Fruit fly (Drosophila melanogaster) whole organism, prepupa: ENCODE results near the gene Gba1b.

Source experiments
- Blimp-1 ChIP-seq: fragments of 200-800 bp; sonication (Bioruptor generic); optimal IDR thresholded peaks from 3 replicates; lab custom pipeline; 2017; ENCODE audit warnings: missing biosample characterization, missing genetic modification characterization, mild to moderate bottlenecking, moderate library complexity, missing genetic modification reagents
- CG8119 ChIP-seq: fragments of 200-800 bp; sonication (Bioruptor generic); IDR thresholded peaks from 3 replicates; pipeline ENCODE4 v1.3.6; 2022; ENCODE audit warnings: missing biosample characterization, missing genetic modification characterization
- Eip93F ChIP-seq: fragments of 200-800 bp; sonication (Bioruptor generic); optimal IDR thresholded peaks from 2 replicates; lab custom pipeline; 2016; ENCODE audit warnings: missing biosample characterization, mild to moderate bottlenecking, missing genetic modification characterization
- Gug ChIP-seq: fragments of 200-800 bp; sonication (Bioruptor generic); IDR thresholded peaks from 2 replicates; pipeline ENCODE4 v1.3.6; 2022; ENCODE audit warnings: missing biosample characterization, missing genetic modification characterization
- Hr39 ChIP-seq: fragments of 200-800 bp; sonication (Bioruptor generic); optimal IDR thresholded peaks from 2 replicates; lab custom pipeline; 2016; ENCODE audit warnings: missing biosample characterization, missing genetic modification characterization
- achi ChIP-seq: fragments of 200-800 bp; sonication (Bioruptor generic); optimal IDR thresholded peaks from 3 replicates; lab custom pipeline; 2016; ENCODE audit warnings: missing biosample characterization, missing genetic modification characterization
- fkh ChIP-seq: fragments of 200-800 bp; sonication (Bioruptor generic); optimal IDR thresholded peaks from 3 replicates; lab custom pipeline; 2017; ENCODE audit warnings: missing biosample characterization, mild to moderate bottlenecking, missing genetic modification characterization, moderate library complexity
- lz ChIP-seq: fragments of 200-800 bp; sonication (Bioruptor generic); optimal IDR thresholded peaks from 3 replicates; lab custom pipeline; 2016; ENCODE audit warnings: missing biosample characterization, missing genetic modification characterization
- ss ChIP-seq, 2 experiments: fragments of 200-800 bp; sonication (Bioruptor generic); optimal IDR thresholded peaks; 2 replicates in 1 of 2; 3 replicates in 1 of 2; lab custom pipeline; 2017 to 2018; ENCODE audit warnings: mild to moderate bottlenecking in 2 of 2, missing biosample characterization in 2 of 2, missing genetic modification characterization in 2 of 2, moderate library complexity in 1 of 2

DNA sequence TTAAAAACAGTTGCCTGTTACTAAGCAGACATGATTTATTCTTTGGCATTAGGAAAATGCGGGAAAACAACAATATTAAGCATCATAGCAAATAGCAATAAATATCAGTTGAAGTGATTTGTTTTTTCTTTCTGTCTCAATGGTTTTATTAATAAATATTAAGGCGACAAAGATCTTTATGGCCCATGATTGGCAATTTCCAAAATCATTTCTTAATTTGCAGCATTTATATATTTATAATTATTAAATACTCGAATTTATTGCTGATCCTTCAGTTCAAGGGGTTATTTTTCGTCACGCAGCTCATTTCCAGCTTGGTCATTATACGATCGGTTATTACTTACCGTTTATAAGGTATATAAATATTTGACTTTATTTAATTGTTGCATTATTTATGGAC lies 23.1 kb downstream of the Gba1b start:
- TF ChIP-seq achi (GFP tag; lab: Kevin White, UChicago) (no peak), Gug (GFP tag; lab: Robert Waterston, UW) (no peak), fkh (GFP tag; lab: Kevin White, UChicago) (no peak), Hr39 (GFP tag; lab: Kevin White, UChicago) (no peak), Blimp-1 (no peak), CG8119 (no peak), ss (GFP tag; optimal IDR thresholded peaks at IDR 0.05; lab: Kevin White, UChicago) (no peak), lz (no peak), Eip93F (GFP tag; lab: Kevin White, UChicago) (no peak)
